Worm (Caenorhabditis elegans) whole organism, L4 larva: Measurements from ENCODE around the gene unc-68.

ENCODE experiments used
- ama-1 ChIP-seq: fragments of 150-350 bp; optimal IDR thresholded peaks from 2 replicates; lab custom pipeline; 2014; ENCODE audit warnings: inconsistent platforms, mixed read lengths
- ceh-44 ChIP-seq: fragments of 200-800 bp; sonication (Bioruptor generic); IDR thresholded peaks from 2 replicates; pipeline ENCODE4 v1.3.6; 2022; ENCODE audit warnings: missing genetic modification reagents, missing genetic modification characterization, missing compliant biosample characterization
- ces-1 ChIP-seq: fragments of 150-350 bp; sonication (generic microtip); optimal IDR thresholded peaks from 4 replicates; lab custom pipeline; 2014; ENCODE audit warnings: missing biosample characterization, missing genetic modification reagents, missing genetic modification characterization
- ctbp-1 ChIP-seq: fragments of 200-800 bp; sonication (Bioruptor generic); IDR thresholded peaks from 2 replicates; pipeline ENCODE4 v1.3.6; 2022; ENCODE audit warnings: missing genetic modification reagents, missing genetic modification characterization, missing compliant biosample characterization
- daf-16 ChIP-seq, 3 experiments: sonication (generic microtip); optimal IDR thresholded peaks; 2 replicates each; lab custom pipeline; 2016 to 2017; ENCODE audit warnings: missing genetic modification characterization in 3 of 3, missing genetic modification reagents in 3 of 3, mild to moderate bottlenecking in 2 of 3, missing compliant biosample characterization in 2 of 3, missing biosample characterization in 1 of 3, moderate library complexity in 1 of 3
- egl-27 ChIP-seq: sonication (generic microtip); optimal IDR thresholded peaks from 3 replicates; lab custom pipeline; 2017; ENCODE audit warnings: missing biosample characterization, missing genetic modification reagents, missing genetic modification characterization
- jun-1 ChIP-seq: fragments of 150-350 bp; optimal IDR thresholded peaks from 2 replicates; lab custom pipeline; 2014; ENCODE audit warnings: missing biosample characterization, missing genetic modification reagents, missing genetic modification characterization
- lsy-2 ChIP-seq, 2 experiments: fragments of 150-350 bp in 1 of 2; sonication (generic microtip) in 1 of 2; optimal IDR thresholded peaks; 2 replicates each; lab custom pipeline; 2014 to 2017; ENCODE audit warnings: missing biosample characterization in 2 of 2, missing genetic modification characterization in 2 of 2
- snpc-1.2 ChIP-seq: fragments of 200-800 bp; sonication (Bioruptor generic); IDR thresholded peaks from 2 replicates; pipeline ENCODE4 v1.3.6; 2022; ENCODE audit warnings: missing genetic modification reagents, missing genetic modification characterization, missing compliant biosample characterization
- tra-1 ChIP-seq: fragments of 200-800 bp; sonication (Bioruptor generic); IDR thresholded peaks from 2 replicates; pipeline ENCODE4 v1.3.6; 2022; ENCODE audit warnings: missing genetic modification reagents, missing genetic modification characterization, missing compliant biosample characterization
- unc-39 ChIP-seq: sonication (generic microtip); optimal IDR thresholded peaks from 2 replicates; lab custom pipeline; 2017; ENCODE audit warnings: missing biosample characterization, missing genetic modification characterization
- zag-1 ChIP-seq: fragments of 150-350 bp; optimal IDR thresholded peaks from 2 replicates; lab custom pipeline; 2014; ENCODE audit warnings: missing biosample characterization, missing genetic modification characterization
- ztf-7 ChIP-seq: fragments of 150-350 bp; optimal IDR thresholded peaks from 2 replicates; lab custom pipeline; 2014; ENCODE audit warnings: missing biosample characterization, missing genetic modification characterization

ce11 chrV:6881735-6882134 is 47.1 kb downstream of the unc-68 start:
- TF ChIP-seq jun-1 (tag; lab: Kevin White, UChicago) (no peak), lsy-2 (tag; optimal IDR thresholded peaks at IDR 0.05; lab: Kevin White, UChicago) (no peak), daf-16 (GFP tag; optimal IDR thresholded peaks at IDR 0.05; lab: Kevin White, UChicago) (no peak), daf-16 (tag; optimal IDR thresholded peaks at IDR 0.05; lab: Kevin White, UChicago) (peak; percentile 79), ces-1 (no peak), ceh-44 (GFP tag; lab: Robert Waterston, UW) (no peak), zag-1 (tag; lab: Kevin White, UChicago) (no peak), snpc-1.2 (GFP tag; lab: Robert Waterston, UW) (no peak), ctbp-1 (GFP tag; lab: Robert Waterston, UW) (no peak), ztf-7 (tag; lab: Kevin White, UChicago) (no peak), ama-1 (lab: Kevin White, UChicago) (no peak), tra-1 (GFP tag; lab: Robert Waterston, UW) (no peak), egl-27 (no peak), unc-39 (no peak)
